Worm (Caenorhabditis elegans) whole organism, L1 larva: ENCODE data around the gene hil-3.

Source experiments
- C16A3.4 ChIP-seq: fragments of 150-350 bp; optimal IDR thresholded peaks from 2 replicates; lab custom pipeline; 2014; ENCODE audit warnings: missing biosample characterization, missing genetic modification characterization
- F16B12.6 ChIP-seq: fragments of 150-350 bp; optimal IDR thresholded peaks from 2 replicates; lab custom pipeline; 2014; ENCODE audit warnings: missing biosample characterization, missing genetic modification characterization
- aha-1 ChIP-seq: fragments of 150-350 bp; optimal IDR thresholded peaks from 2 replicates; lab custom pipeline; 2014; ENCODE audit warnings: missing biosample characterization, missing genetic modification characterization
- ama-1 ChIP-seq: fragments of 150-350 bp; optimal IDR thresholded peaks from 2 replicates; lab custom pipeline; 2014
- ceh-63 ChIP-seq: fragments of 200-800 bp; sonication (Bioruptor generic); optimal IDR thresholded peaks from 2 replicates; lab custom pipeline; 2018; ENCODE audit warnings: mild to moderate bottlenecking, missing genetic modification characterization, missing compliant biosample characterization
- ceh-82 ChIP-seq, 3 experiments: fragments of 150-350 bp in 1 of 3; sonication (generic microtip) in 2 of 3; optimal IDR thresholded peaks; 2 replicates each; lab custom pipeline; 2014 to 2017; ENCODE audit warnings: missing biosample characterization in 3 of 3, missing genetic modification characterization in 3 of 3
- ceh-90 ChIP-seq: sonication (generic microtip); optimal IDR thresholded peaks from 2 replicates; lab custom pipeline; 2016; ENCODE audit warnings: missing genetic modification characterization, missing compliant biosample characterization
- dpl-1 ChIP-seq, 3 experiments: fragments of 150-350 bp in 2 of 3; sonication (generic microtip) in 1 of 3; optimal IDR thresholded peaks; 2 replicates each; lab custom pipeline; 2014 to 2017; ENCODE audit warnings: missing biosample characterization in 3 of 3, missing genetic modification characterization in 3 of 3, missing genetic modification reagents in 3 of 3
- efl-1 ChIP-seq, 4 experiments: fragments of 150-350 bp; optimal IDR thresholded peaks in 3 of 4; peaks in 1 of 4; 1 replicate in 1 of 4; 2 replicates in 3 of 4; lab custom pipeline; 2014; ENCODE audit warnings: missing biosample characterization in 2 of 4, missing genetic modification characterization in 2 of 4, missing genetic modification reagents in 2 of 4
- efl-3 ChIP-seq: fragments of 200-800 bp; sonication (Bioruptor generic); optimal IDR thresholded peaks from 2 replicates; lab custom pipeline; 2018; ENCODE audit warnings: mild to moderate bottlenecking, missing genetic modification characterization, missing compliant biosample characterization
- ets-5 ChIP-seq: fragments of 200-800 bp; sonication (Bioruptor generic); IDR thresholded peaks from 2 replicates; pipeline ENCODE4 v1.3.6; 2022; ENCODE audit warnings: missing genetic modification characterization, missing compliant biosample characterization
- fkh-8 ChIP-seq: sonication (generic microtip); optimal IDR thresholded peaks from 2 replicates; lab custom pipeline; 2016; ENCODE audit warnings: mild to moderate bottlenecking, missing genetic modification characterization, missing compliant biosample characterization
- grh-1 ChIP-seq: fragments of 200-800 bp; sonication (Bioruptor generic); IDR thresholded peaks from 2 replicates; pipeline ENCODE4 v1.3.6; 2022; ENCODE audit warnings: missing genetic modification reagents, missing genetic modification characterization, missing compliant biosample characterization
- hlh-17 ChIP-seq: fragments of 200-800 bp; sonication (Bioruptor generic); optimal IDR thresholded peaks from 2 replicates; lab custom pipeline; 2018; ENCODE audit warnings: missing genetic modification characterization, mild to moderate bottlenecking, missing compliant biosample characterization, moderate library complexity, borderline replicate concordance
- irx-1 ChIP-seq: sonication (generic microtip); optimal IDR thresholded peaks from 2 replicates; lab custom pipeline; 2016; ENCODE audit warnings: missing genetic modification characterization, missing compliant biosample characterization
- jun-1 ChIP-seq: fragments of 150-350 bp; optimal IDR thresholded peaks from 2 replicates; lab custom pipeline; 2014; ENCODE audit warnings: missing biosample characterization, missing genetic modification reagents, missing genetic modification characterization
- lin-14 ChIP-seq: fragments of 200-800 bp; sonication (Bioruptor generic); optimal IDR thresholded peaks from 2 replicates; lab custom pipeline; 2018; ENCODE audit warnings: mild to moderate bottlenecking, missing genetic modification characterization, moderate library complexity, missing compliant biosample characterization
- lin-35 ChIP-seq, 2 experiments: fragments of 150-350 bp; optimal IDR thresholded peaks; 2 replicates each; lab custom pipeline; 2014; ENCODE audit warnings: missing biosample characterization in 2 of 2, missing genetic modification characterization in 2 of 2, missing genetic modification reagents in 2 of 2
- lsy-2 ChIP-seq, 2 experiments: fragments of 150-350 bp; optimal IDR thresholded peaks; 2 replicates each; lab custom pipeline; 2014; ENCODE audit warnings: missing biosample characterization in 2 of 2, missing genetic modification characterization in 2 of 2
- mab-9 ChIP-seq: fragments of 200-800 bp; sonication (Bioruptor generic); IDR thresholded peaks from 2 replicates; pipeline ENCODE4 v1.3.6; 2022; ENCODE audit warnings: missing genetic modification reagents, missing genetic modification characterization, missing compliant biosample characterization
- mdl-1 ChIP-seq, 2 experiments: fragments of 150-350 bp; optimal IDR thresholded peaks; 2 replicates each; lab custom pipeline; 2014 to 2017; ENCODE audit warnings: missing biosample characterization in 2 of 2, missing genetic modification characterization in 2 of 2, inconsistent platforms in 1 of 2
- mep-1 ChIP-seq: fragments of 150-350 bp; optimal IDR thresholded peaks from 2 replicates; lab custom pipeline; 2014; ENCODE audit warnings: missing biosample characterization, missing genetic modification characterization
- nhr-19 ChIP-seq: fragments of 200-800 bp; sonication (Bioruptor generic); conservative IDR thresholded peaks from 2 replicates; pipeline ENCODE4 v1.3.6; 2022; ENCODE audit warnings: missing genetic modification characterization, missing compliant biosample characterization
- nhr-20 ChIP-seq: sonication (generic microtip); optimal IDR thresholded peaks from 2 replicates; lab custom pipeline; 2016; ENCODE audit warnings: mild to moderate bottlenecking, missing genetic modification characterization, missing compliant biosample characterization
- nhr-237 ChIP-seq: fragments of 150-350 bp; optimal IDR thresholded peaks from 2 replicates; lab custom pipeline; 2014; ENCODE audit warnings: missing biosample characterization, missing genetic modification characterization
- nhr-47 ChIP-seq: sonication (generic microtip); optimal IDR thresholded peaks from 2 replicates; lab custom pipeline; 2016; ENCODE audit warnings: mild to moderate bottlenecking, missing genetic modification characterization, moderate library complexity, missing compliant biosample characterization
- nhr-71 ChIP-seq: sonication (generic microtip); optimal IDR thresholded peaks from 2 replicates; lab custom pipeline; 2016; ENCODE audit warnings: mild to moderate bottlenecking, missing genetic modification characterization, moderate library complexity, missing compliant biosample characterization
- nhr-85 ChIP-seq: sonication (generic microtip); peaks from one replicate; lab custom pipeline; 2016; ENCODE audit warnings: missing genetic modification characterization, inconsistent platforms, missing compliant biosample characterization
- nhr-90 ChIP-seq: sonication (generic microtip); optimal IDR thresholded peaks from 2 replicates; lab custom pipeline; 2016; ENCODE audit warnings: mild to moderate bottlenecking, missing genetic modification characterization, missing compliant biosample characterization; ENCODE audit not compliant: poor library complexity
- rnt-1 ChIP-seq: sonication (generic microtip); optimal IDR thresholded peaks from 2 replicates; lab custom pipeline; 2016; ENCODE audit warnings: mild to moderate bottlenecking, missing genetic modification characterization, moderate library complexity, missing compliant biosample characterization
- skn-1 ChIP-seq: fragments of 150-350 bp; optimal IDR thresholded peaks from 2 replicates; lab custom pipeline; 2014; ENCODE audit warnings: missing biosample characterization, missing genetic modification characterization
- snu-23 ChIP-seq: sonication (generic microtip); optimal IDR thresholded peaks from 2 replicates; lab custom pipeline; 2016; ENCODE audit warnings: missing genetic modification characterization, missing compliant biosample characterization
- sox-4 ChIP-seq: sonication (generic microtip); optimal IDR thresholded peaks from 2 replicates; lab custom pipeline; 2016; ENCODE audit warnings: missing genetic modification characterization, missing compliant biosample characterization
- sup-37 ChIP-seq: fragments of 200-800 bp; sonication (Bioruptor generic); optimal IDR thresholded peaks from 2 replicates; lab custom pipeline; 2018; ENCODE audit warnings: mild to moderate bottlenecking, missing genetic modification characterization, missing compliant biosample characterization
- swsn-7 ChIP-seq: sonication (generic microtip); optimal IDR thresholded peaks from 2 replicates; lab custom pipeline; 2016; ENCODE audit warnings: missing genetic modification characterization, missing compliant biosample characterization
- tbx-2 ChIP-seq: sonication (generic microtip); optimal IDR thresholded peaks from 2 replicates; lab custom pipeline; 2016; ENCODE audit warnings: missing genetic modification characterization, missing compliant biosample characterization
- tlp-1 ChIP-seq: fragments of 150-350 bp; optimal IDR thresholded peaks from 2 replicates; lab custom pipeline; 2014; ENCODE audit warnings: missing biosample characterization, missing genetic modification characterization
- unc-30 ChIP-seq: sonication (generic microtip); optimal IDR thresholded peaks from 2 replicates; lab custom pipeline; 2017; ENCODE audit warnings: missing biosample characterization, missing genetic modification characterization
- unc-86 ChIP-seq: sonication (generic microtip); optimal IDR thresholded peaks from 2 replicates; lab custom pipeline; 2016; ENCODE audit warnings: missing genetic modification characterization, missing compliant biosample characterization
- xbp-1 ChIP-seq: sonication (generic microtip); optimal IDR thresholded peaks from 2 replicates; lab custom pipeline; 2016; ENCODE audit warnings: missing genetic modification characterization, missing compliant biosample characterization
- zip-4 ChIP-seq: fragments of 200-800 bp; sonication (Bioruptor generic); optimal IDR thresholded peaks from 2 replicates; lab custom pipeline; 2018; ENCODE audit warnings: mild to moderate bottlenecking, missing genetic modification characterization, moderate library complexity, missing compliant biosample characterization
- ztf-11 ChIP-seq, 2 experiments: sonication (generic microtip); optimal IDR thresholded peaks; 2 replicates each; lab custom pipeline; 2016 to 2017; ENCODE audit warnings: missing genetic modification characterization in 2 of 2, missing biosample characterization in 1 of 2, missing compliant biosample characterization in 1 of 2
- ztf-4 ChIP-seq: fragments of 150-350 bp; optimal IDR thresholded peaks from 2 replicates; lab custom pipeline; 2014; ENCODE audit warnings: missing biosample characterization, missing genetic modification characterization

Gene hil-3

DNA sequence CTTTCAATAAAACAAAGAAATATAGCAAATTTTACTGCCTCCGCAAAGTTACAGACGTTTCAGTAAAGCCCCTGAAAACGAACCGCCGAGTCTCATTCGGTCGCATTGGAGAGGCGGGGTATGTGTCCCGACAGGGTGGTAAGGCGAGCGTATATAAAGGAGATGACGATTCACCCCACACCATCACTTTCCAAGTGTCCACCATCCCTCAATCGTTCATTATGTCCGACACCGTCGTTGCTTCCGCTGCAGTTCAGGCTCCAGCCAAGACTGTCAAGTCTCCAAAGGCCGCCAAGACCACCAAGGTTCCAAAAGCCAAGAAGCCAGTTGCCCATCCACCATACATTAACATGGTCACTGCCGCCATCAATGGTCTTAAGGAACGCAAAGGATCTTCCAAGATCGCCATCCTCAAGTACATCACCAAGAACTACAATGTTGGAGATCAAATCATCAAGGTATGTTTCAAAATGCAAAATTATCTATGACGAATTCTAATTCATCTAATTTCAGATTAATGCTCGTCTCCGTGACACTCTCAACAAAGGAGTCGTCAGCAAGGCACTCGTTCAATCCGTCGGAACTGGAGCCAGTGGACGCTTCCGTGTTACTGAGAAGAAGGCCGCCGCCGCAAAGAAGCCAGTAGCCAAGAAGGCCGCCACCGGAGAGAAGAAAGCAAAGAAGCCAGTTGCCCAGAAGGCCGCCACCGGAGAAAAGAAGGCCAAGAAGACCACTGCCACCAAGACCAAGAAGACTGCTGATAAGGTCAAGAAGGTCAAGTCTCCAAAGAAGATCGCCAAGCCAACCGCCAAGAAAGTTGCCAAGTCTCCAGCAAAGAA is at the start of gene hil-3:
hil-3 (plus strand) TSS at position 195 of the 839 bp plus-strand sequence.
- no peak for TF ChIP-seq ets-5
- TF ChIP-seq tbx-2 (tag; lab: Kevin White, UChicago): peak; percentile 51
- TF ChIP-seq nhr-237 (tag; lab: Kevin White, UChicago): no peak
- TF ChIP-seq nhr-71 (tag; lab: Kevin White, UChicago): peak; percentile 65
- peak; percentile 11 for TF ChIP-seq sox-4 (tag; lab: Kevin White, UChicago)
- no peak for TF ChIP-seq ceh-90 (tag; lab: Kevin White, UChicago)
- TF ChIP-seq nhr-20 (tag; lab: Kevin White, UChicago): peak; percentile 26
- no peak for TF ChIP-seq sup-37 (GFP tag; lab: Kevin White, UChicago)
- TF ChIP-seq C16A3.4 (tag; lab: Kevin White, UChicago): peak; percentile 38
- peak; percentile 41 for TF ChIP-seq snu-23
- TF ChIP-seq mep-1 (tag; lab: Kevin White, UChicago): peak; percentile 14
- peak in 1 of 2 experiments; percentile 52 for TF ChIP-seq lsy-2 (tag; optimal IDR thresholded peaks at IDR 0.05; lab: Kevin White, UChicago)
- TF ChIP-seq rnt-1 (tag; lab: Kevin White, UChicago): peak; percentile 63
- TF ChIP-seq grh-1 (GFP tag; lab: Robert Waterston, UW): peak; percentile 52
- peak; percentile 69 for TF ChIP-seq lin-14 (GFP tag; lab: Kevin White, UChicago)
- TF ChIP-seq fkh-8 (tag; lab: Kevin White, UChicago): peak; percentile 22
- no peak for TF ChIP-seq zip-4 (GFP tag; lab: Kevin White, UChicago)
- TF ChIP-seq unc-30 (tag; lab: Kevin White, UChicago): no peak
- peak; percentile 9 for TF ChIP-seq jun-1 (tag; lab: Kevin White, UChicago)
- peak in 1 of 2 experiments; percentile 6 for TF ChIP-seq ztf-11 (tag; optimal IDR thresholded peaks at IDR 0.05; lab: Kevin White, UChicago)
- TF ChIP-seq nhr-19: peak; percentile 40
- TF ChIP-seq nhr-47 (tag; lab: Kevin White, UChicago): peak; percentile 69
- no peak for TF ChIP-seq aha-1 (tag; lab: Kevin White, UChicago)
- TF ChIP-seq tlp-1 (tag; lab: Kevin White, UChicago): no peak
- peak; percentile 40 for TF ChIP-seq xbp-1 (tag; lab: Kevin White, UChicago)
- TF ChIP-seq mdl-1 (tag; optimal IDR thresholded peaks at IDR 0.05; lab: Kevin White, UChicago): no peak
- no peak for TF ChIP-seq ztf-4 (tag; lab: Kevin White, UChicago)
- no peak for TF ChIP-seq ceh-63 (GFP tag; lab: Kevin White, UChicago)
- TF ChIP-seq unc-86 (tag; lab: Kevin White, UChicago): peak; percentile 54
- TF ChIP-seq ceh-82 (tag; optimal IDR thresholded peaks at IDR 0.05; lab: Kevin White, UChicago): peak in 1 of 3 experiments; percentile 48
- peak; percentile 74 for TF ChIP-seq nhr-85 (tag; lab: Kevin White, UChicago)
- no peak for TF ChIP-seq efl-1 (optimal IDR thresholded peaks at IDR 0.05; lab: Kevin White, UChicago)
- TF ChIP-seq efl-1 (GFP tag; optimal IDR thresholded peaks at IDR 0.05 in 1 of 2; lab: Kevin White, UChicago): peak in 1 of 2 experiments; percentile 16
- peak; percentile 30 for TF ChIP-seq ama-1 (lab: Kevin White, UChicago)
- peak; percentile 8 to 31 for TF ChIP-seq lin-35 (GFP tag; optimal IDR thresholded peaks at IDR 0.05; lab: Kevin White, UChicago)
- peak; percentile 89 for TF ChIP-seq swsn-7

DNA sequence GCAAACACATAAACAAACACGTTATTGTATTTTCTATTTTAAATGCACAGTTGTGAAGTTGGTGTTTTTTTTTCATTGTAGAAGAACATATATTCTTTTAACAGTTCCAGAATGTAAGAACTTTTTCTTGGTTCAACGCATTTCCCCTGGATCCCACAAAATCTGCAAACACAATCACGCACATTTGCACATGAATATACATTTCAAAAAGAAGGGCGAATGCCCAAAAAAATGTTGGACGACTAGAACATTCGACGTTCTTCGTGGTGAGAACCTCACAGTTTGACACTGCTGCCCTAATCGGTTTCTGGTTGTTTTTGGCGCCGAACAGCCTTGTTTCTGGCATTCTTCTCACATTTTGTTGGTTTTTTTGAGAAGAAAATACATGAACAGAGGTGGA is 49.4 kb upstream of the hil-3 start:
- TF ChIP-seq nhr-20 (tag; lab: Kevin White, UChicago) (peak; percentile 27), efl-3 (GFP tag; lab: Kevin White, UChicago) (no peak), ztf-11 (tag; optimal IDR thresholded peaks at IDR 0.05; lab: Kevin White, UChicago) (no peak), F16B12.6 (tag; lab: Kevin White, UChicago) (peak; percentile 90), snu-23 (peak; percentile 51), nhr-90 (peak; percentile 8), dpl-1 (GFP tag; optimal IDR thresholded peaks at IDR 0.05; lab: Kevin White, UChicago) (peak in 1 of 3 experiments; percentile 47), xbp-1 (tag; lab: Kevin White, UChicago) (peak; percentile 16), irx-1 (tag; lab: Kevin White, UChicago) (peak; percentile 2), ets-5 (no peak), aha-1 (tag; lab: Kevin White, UChicago) (no peak), nhr-71 (tag; lab: Kevin White, UChicago) (peak; percentile 40), nhr-19 (0 out of 2 replicates have a peak, but pooled peaks have one; percentile 17), efl-1 (optimal IDR thresholded peaks at IDR 0.05; lab: Kevin White, UChicago) (peak in 1 of 2 experiments; percentile 18), efl-1 (GFP tag; optimal IDR thresholded peaks at IDR 0.05 in 1 of 2; lab: Kevin White, UChicago) (peak; percentile 55 to 76), rnt-1 (tag; lab: Kevin White, UChicago) (peak; percentile 58), swsn-7 (peak; percentile 28), skn-1 (tag; lab: Kevin White, UChicago) (peak; percentile 31), lsy-2 (tag; optimal IDR thresholded peaks at IDR 0.05; lab: Kevin White, UChicago) (peak; percentile 21 to 44), mab-9 (GFP tag; lab: Robert Waterston, UW) (no peak), mdl-1 (tag; optimal IDR thresholded peaks at IDR 0.05; lab: Kevin White, UChicago) (peak in 1 of 2 experiments; percentile 33), mep-1 (tag; lab: Kevin White, UChicago) (peak; percentile 70), lin-14 (GFP tag; lab: Kevin White, UChicago) (peak; percentile 52), hlh-17 (GFP tag; lab: Kevin White, UChicago) (no peak), lin-35 (GFP tag; optimal IDR thresholded peaks at IDR 0.05; lab: Kevin White, UChicago) (peak in 1 of 2 experiments; percentile 27), nhr-47 (tag; lab: Kevin White, UChicago) (peak; percentile 49)
